Fruit fly (Drosophila melanogaster) ovary, adult (tissue): ENCODE data around the gene CG43102.
"Not testable (repeated sequence)": the region's sequence is repeated elsewhere in the genome, so short reads cannot be mapped to it uniquely, and the experiment has no call there.

Experiments used
- CG17801 ChIP-seq: fragments of 200-800 bp; optimal IDR thresholded peaks from 2 replicates; lab custom pipeline; 2019; ENCODE audit warnings: missing biosample characterization, mild to moderate bottlenecking, missing genetic modification characterization, moderate library complexity; ENCODE audit not compliant: partially characterized antibody

Gene CG43102

dm6 chr3R:17763088-17763487 is 31.2 kb downstream of the CG43102 start, which contains the start of gene TyrR:
Gene TyrR, minus strand, starts transcription at chr3R:17763188.
- TF ChIP-seq CG17801 (GFP tag; lab: Kevin White, UChicago) = not testable (repeated sequence)

dm6 chr3R:17762261-17762660 is 32.0 kb downstream of the CG43102 start:
- no peak for TF ChIP-seq CG17801 (GFP tag; lab: Kevin White, UChicago)

dm6 chr3R:17759773-17760476 is 34.4 kb downstream of the CG43102 start:
- no peak for TF ChIP-seq CG17801 (GFP tag; lab: Kevin White, UChicago)

- no peak for TF ChIP-seq CG17801 (GFP tag; lab: Kevin White, UChicago)
Measured at dm6 chr3R:17758905-17759304, 35.4 kb downstream of the CG43102 start.

- TF ChIP-seq CG17801 (GFP tag; lab: Kevin White, UChicago) = no peak
Measured at dm6 chr3R:17742542-17742941, 51.7 kb downstream of the CG43102 start.

dm6 chr3R:17736311-17736710 is 58.0 kb downstream of the CG43102 start, which contains the start of gene TyrRII:
Gene TyrRII, plus strand, starts transcription at chr3R:17736611.
- no peak for TF ChIP-seq CG17801 (GFP tag; lab: Kevin White, UChicago)

dm6 chr3R:17733261-17733660 is 61.0 kb downstream of the CG43102 start, which contains the start of gene CG14321:
Gene CG14321, plus strand, starts transcription at chr3R:17733598.
- TF ChIP-seq CG17801 (GFP tag; lab: Kevin White, UChicago) = no peak

dm6 chr3R:17725558-17725957 is 68.7 kb downstream of the CG43102 start, which contains the start of gene Lgr1:
Gene Lgr1, plus strand, starts transcription at chr3R:17725777.
- no peak for TF ChIP-seq CG17801 (GFP tag; lab: Kevin White, UChicago)

- TF ChIP-seq CG17801 (GFP tag; lab: Kevin White, UChicago) = no peak
Measured at dm6 chr3R:17724963-17725362, 69.3 kb downstream of the CG43102 start, which contains the start of gene Atg8b. Gene Atg8b, minus strand, starts transcription at chr3R:17725063.

dm6 chr3R:17718760-17719625 is 75.3 kb downstream of the CG43102 start, which contains the start of gene Pxt:
Gene Pxt, plus strand, starts transcription at chr3R:17719454.
- TF ChIP-seq CG17801 (GFP tag; lab: Kevin White, UChicago) = no peak
